Fruit fly (Drosophila melanogaster) whole organism, pupa: ENCODE results near the gene mRpS34.

Experiments used
- CG10348 ChIP-seq: fragments of 200-800 bp; sonication (Bioruptor generic); IDR thresholded peaks from 2 replicates; pipeline ENCODE4 v1.3.6; 2022; ENCODE audit warnings: missing biosample characterization, missing genetic modification characterization
- CG12605 ChIP-seq: fragments of 200-800 bp; sonication (Bioruptor generic); IDR thresholded peaks from 2 replicates; pipeline ENCODE4 v1.3.6; 2022; ENCODE audit warnings: missing biosample characterization, missing genetic modification characterization
- CG13204 ChIP-seq: fragments of 200-800 bp; sonication (Bioruptor generic); optimal IDR thresholded peaks from 2 replicates; lab custom pipeline; 2018; ENCODE audit warnings: missing biosample characterization, mild to moderate bottlenecking, missing genetic modification characterization, moderate library complexity
- CG14655 ChIP-seq: fragments of 200-800 bp; sonication (Bioruptor generic); optimal IDR thresholded peaks from 3 replicates; lab custom pipeline; 2017; ENCODE audit warnings: mild to moderate bottlenecking, missing biosample characterization, missing genetic modification reagents, missing genetic modification characterization
- CG15710 ChIP-seq: fragments of 200-800 bp; sonication (Bioruptor generic); optimal IDR thresholded peaks from 2 replicates; lab custom pipeline; 2018; ENCODE audit warnings: missing biosample characterization, mild to moderate bottlenecking, missing genetic modification characterization, moderate library complexity
- CG17806 ChIP-seq: fragments of 200-800 bp; sonication (Bioruptor generic); optimal IDR thresholded peaks from 2 replicates; lab custom pipeline; 2018; ENCODE audit warnings: missing biosample characterization, mild to moderate bottlenecking, missing genetic modification characterization, moderate library complexity
- CG32121 ChIP-seq: fragments of 200-800 bp; sonication (Bioruptor generic); IDR thresholded peaks from 2 replicates; pipeline ENCODE4 v1.3.6; 2022; ENCODE audit warnings: missing biosample characterization, missing genetic modification characterization
- CG34367 ChIP-seq: fragments of 200-800 bp; sonication (Bioruptor generic); optimal IDR thresholded peaks from 2 replicates; lab custom pipeline; 2018; ENCODE audit warnings: missing biosample characterization, mild to moderate bottlenecking, missing genetic modification characterization
- CG4496 ChIP-seq: fragments of 200-800 bp; sonication (Bioruptor generic); IDR thresholded peaks from 3 replicates; pipeline ENCODE4 v1.3.6; 2022; ENCODE audit warnings: missing biosample characterization, missing genetic modification characterization
- CG8159 ChIP-seq: fragments of 200-800 bp; sonication (Bioruptor generic); optimal IDR thresholded peaks from 3 replicates; lab custom pipeline; 2018; ENCODE audit warnings: missing biosample characterization, mild to moderate bottlenecking, missing genetic modification characterization, moderate library complexity
- CG8301 ChIP-seq: fragments of 200-800 bp; sonication (Bioruptor generic); optimal IDR thresholded peaks from 2 replicates; lab custom pipeline; 2018; ENCODE audit warnings: missing biosample characterization, mild to moderate bottlenecking, missing genetic modification characterization
- CG9948 ChIP-seq: fragments of 200-800 bp; sonication (Bioruptor generic); optimal IDR thresholded peaks from 2 replicates; lab custom pipeline; 2018; ENCODE audit warnings: missing biosample characterization, mild to moderate bottlenecking, missing genetic modification characterization, moderate library complexity
- D1 ChIP-seq: fragments of 200-800 bp; sonication (Bioruptor generic); optimal IDR thresholded peaks from 2 replicates; lab custom pipeline; 2018; ENCODE audit warnings: missing biosample characterization, mild to moderate bottlenecking, missing genetic modification characterization, moderate library complexity
- EcR ChIP-seq: fragments of 200-800 bp; sonication (Bioruptor generic); optimal IDR thresholded peaks from 3 replicates; lab custom pipeline; 2019; ENCODE audit warnings: missing biosample characterization, missing genetic modification characterization, mild to moderate bottlenecking, moderate library complexity, missing genetic modification reagents
- Ets98B ChIP-seq: fragments of 200-800 bp; sonication (Bioruptor generic); IDR thresholded peaks from 2 replicates; pipeline ENCODE4 v1.3.6; 2022; ENCODE audit warnings: missing biosample characterization, missing genetic modification characterization
- Pif1A ChIP-seq: fragments of 200-800 bp; sonication (Bioruptor generic); optimal IDR thresholded peaks from 3 replicates; lab custom pipeline; 2016; ENCODE audit warnings: missing biosample characterization, missing genetic modification characterization
- Pif1B ChIP-seq: fragments of 200-800 bp; sonication (Bioruptor generic); optimal IDR thresholded peaks from 3 replicates; lab custom pipeline; 2016; ENCODE audit warnings: missing biosample characterization, missing genetic modification characterization
- Snoo ChIP-seq: fragments of 200-800 bp; sonication (Bioruptor generic); optimal IDR thresholded peaks from 3 replicates; lab custom pipeline; 2017; ENCODE audit warnings: missing biosample characterization, mild to moderate bottlenecking, missing genetic modification characterization, inconsistent platforms
- fd96Ca ChIP-seq: fragments of 200-800 bp; sonication (Bioruptor generic); IDR thresholded peaks from 3 replicates; pipeline ENCODE4 v1.3.6; 2022; ENCODE audit warnings: missing biosample characterization, missing genetic modification characterization
- gl ChIP-seq: fragments of 200-800 bp; sonication (Bioruptor generic); optimal IDR thresholded peaks from 2 replicates; lab custom pipeline; 2018; ENCODE audit warnings: missing biosample characterization, mild to moderate bottlenecking, missing genetic modification characterization
- rn ChIP-seq: fragments of 200-800 bp; sonication (Bioruptor generic); IDR thresholded peaks from 2 replicates; pipeline ENCODE4 v1.3.6; 2022; ENCODE audit warnings: missing biosample characterization, missing genetic modification characterization

mRpS34 gene

dm6 chr3L:16364182-16364581 lies 16.3 kb downstream of the mRpS34 start:
- TF ChIP-seq CG34367 = peak; percentile 85
- peak; percentile 76 for TF ChIP-seq gl (tag; lab: Kevin White, UChicago)
- TF ChIP-seq Ets98B (GFP tag; lab: Robert Waterston, UW) = no peak
- no peak for TF ChIP-seq rn (GFP tag; lab: Robert Waterston, UW)
- peak; percentile 86 for TF ChIP-seq Pif1B
- 0 out of 3 replicates have a peak, but pooled peaks have one; percentile 21 for TF ChIP-seq CG4496 (GFP tag; lab: Robert Waterston, UW)
- TF ChIP-seq CG14655 (GFP tag; lab: Kevin White, UChicago) = peak; percentile 85
- TF ChIP-seq CG9948 (tag; lab: Kevin White, UChicago) = peak; percentile 87
- peak; percentile 90 for TF ChIP-seq CG17806 (tag; lab: Kevin White, UChicago)
- peak; percentile 75 for TF ChIP-seq CG8301 (tag; lab: Kevin White, UChicago)
- 0 out of 2 replicates have a peak, but pooled peaks have one; percentile 24 for TF ChIP-seq CG32121 (GFP tag; lab: Robert Waterston, UW)
- peak; percentile 44; the same call in 1 of the 2 replicates for TF ChIP-seq CG12605 (GFP tag; lab: Robert Waterston, UW)
- TF ChIP-seq D1 = peak; percentile 85
- TF ChIP-seq CG10348 (GFP tag; lab: Robert Waterston, UW) = no peak
- TF ChIP-seq Snoo = peak; percentile 81
- TF ChIP-seq EcR (GFP tag; lab: Kevin White, UChicago) = peak; percentile 96
- no peak for TF ChIP-seq fd96Ca (GFP tag; lab: Robert Waterston, UW)
- peak; percentile 90 for TF ChIP-seq CG15710 (tag; lab: Kevin White, UChicago)
- peak; percentile 81 for TF ChIP-seq Pif1A
- TF ChIP-seq CG8159 (tag; lab: Kevin White, UChicago) = peak; percentile 92
- no peak for TF ChIP-seq CG13204

- TF ChIP-seq CG8301 (tag; lab: Kevin White, UChicago) (no peak), CG8159 (tag; lab: Kevin White, UChicago) (no peak), fd96Ca (GFP tag; lab: Robert Waterston, UW) (no peak), CG14655 (GFP tag; lab: Kevin White, UChicago) (no peak), D1 (no peak), Pif1A (no peak), Ets98B (GFP tag; lab: Robert Waterston, UW) (no peak)
Observed at dm6 chr3L:16364599-16364998, 16.7 kb downstream of the mRpS34 start, which contains the start of gene Cpr72Eb. Cpr72Eb (plus strand) TSS chr3L:16364899.

DNA sequence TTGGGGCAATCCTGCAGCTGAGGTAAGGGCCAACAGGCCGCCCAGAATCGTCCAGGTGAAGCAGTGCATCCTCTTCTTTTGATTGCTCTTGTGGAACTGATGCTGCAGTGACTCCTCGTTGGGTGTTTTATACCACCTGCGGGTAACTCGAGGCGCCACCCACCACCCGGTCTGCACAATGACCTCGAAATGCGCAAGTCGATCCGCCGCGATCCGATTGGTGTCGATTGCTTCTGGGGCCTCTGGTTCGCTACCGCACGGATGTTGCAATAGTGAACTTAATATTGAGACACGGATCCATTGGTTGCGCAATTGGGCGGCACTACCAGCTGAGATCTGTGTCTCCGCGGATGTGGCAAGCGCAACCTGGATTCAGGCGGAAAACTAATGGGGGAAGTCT lies 19.4 kb downstream of the mRpS34 start, which contains the start of gene Cpr72Ec:
Cpr72Ec (minus strand) TSS at position 101 of the 400 bp plus-strand sequence.
- TF ChIP-seq CG14655 (GFP tag; lab: Kevin White, UChicago) = no peak
- TF ChIP-seq Snoo = no peak
- TF ChIP-seq, all 21 proteins: peak for 0

dm6 chr3L:16368199-16368598 lies 20.3 kb downstream of the mRpS34 start, which contains the start of gene CG4842:
CG4842 (plus strand) TSS chr3L:16368389.
- TF ChIP-seq EcR (GFP tag; lab: Kevin White, UChicago) = peak; percentile 7
- no peak for TF ChIP-seq CG8301 (tag; lab: Kevin White, UChicago)

dm6 chr3L:16369526-16369925 lies 21.7 kb downstream of the mRpS34 start, which contains the start of gene CG18814:
CG18814 (plus strand) TSS chr3L:16369826.
- TF ChIP-seq CG10348 (GFP tag; lab: Robert Waterston, UW) (no peak), CG8301 (tag; lab: Kevin White, UChicago) (no peak), Pif1B (no peak), CG15710 (tag; lab: Kevin White, UChicago) (no peak), CG17806 (tag; lab: Kevin White, UChicago) (no peak), Ets98B (GFP tag; lab: Robert Waterston, UW) (no peak), CG12605 (GFP tag; lab: Robert Waterston, UW) (no peak), CG4496 (GFP tag; lab: Robert Waterston, UW) (no peak), CG8159 (tag; lab: Kevin White, UChicago) (no peak), rn (GFP tag; lab: Robert Waterston, UW) (no peak)

DNA sequence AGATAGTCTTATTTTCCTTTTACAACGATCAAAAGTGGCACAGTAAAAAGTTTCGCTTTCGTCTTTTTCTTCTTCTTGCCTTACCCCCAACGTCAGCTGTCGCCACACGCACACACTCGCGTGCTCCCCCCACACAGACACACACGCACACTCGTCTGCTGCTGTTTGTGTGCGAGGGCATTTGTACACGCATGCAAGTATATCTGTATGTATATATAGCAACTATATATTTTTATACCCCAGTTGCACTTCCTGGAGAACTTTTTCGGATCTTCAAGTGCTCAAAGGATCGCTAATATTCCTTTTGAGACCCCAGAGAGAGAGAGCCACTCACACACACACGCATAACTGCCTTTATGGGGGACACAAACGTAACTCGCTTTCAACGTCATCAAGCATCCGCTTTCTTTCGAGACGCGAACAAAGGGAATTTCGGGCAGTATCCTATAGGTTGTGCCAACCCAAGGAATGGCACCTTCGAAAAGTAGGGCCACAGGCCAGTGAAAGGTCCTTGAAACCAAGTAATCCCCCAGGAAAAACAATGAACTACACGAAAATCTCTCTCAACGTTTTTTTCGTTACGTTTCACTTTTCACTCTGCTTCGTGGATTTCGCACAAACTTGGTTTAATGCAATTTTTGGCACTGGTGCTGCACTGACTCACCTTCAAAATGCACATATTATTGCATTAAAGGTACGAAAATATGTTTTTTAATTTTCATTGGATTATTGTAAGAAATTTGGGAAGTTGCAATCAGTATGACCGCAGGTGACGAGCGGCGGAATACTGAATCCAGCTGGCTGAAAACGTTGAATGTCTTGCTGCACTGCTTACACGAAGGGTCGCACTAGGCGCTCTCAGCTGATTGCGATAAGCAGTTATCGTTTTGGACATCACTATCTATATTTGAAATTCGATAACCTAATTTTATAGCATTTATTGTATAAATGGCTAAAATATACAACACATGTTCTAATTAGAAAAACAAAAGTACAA lies 30.2 kb downstream of the mRpS34 start, which contains the start of gene roq:
roq (minus strand) TSS at position 799 of the 997 bp plus-strand sequence.
- TF ChIP-seq CG34367 (no peak), EcR (GFP tag; lab: Kevin White, UChicago) (peak; percentile 29), Pif1A (no peak), gl (tag; lab: Kevin White, UChicago) (peak; percentile 11), rn (GFP tag; lab: Robert Waterston, UW) (no peak), CG12605 (GFP tag; lab: Robert Waterston, UW) (peak; percentile 16; the same call in 1 of the 2 replicates)
